Fruit fly (Drosophila melanogaster): ENCODE data around the gene CG5958.
A peak's percentile ranks its signal among the peaks of the same experiment; 100 is the strongest.

Gene CG5958

dm6 chr2L:7426326-7427066 lies 6.8 kb downstream of the CG5958 start, which contains the start of gene muc (continued):
- peak; percentile 59 for TF ChIP-seq CG12769 (tag; optimal IDR thresholded peaks at IDR 0.05)
- TF ChIP-seq CG10209 (GFP tag; optimal IDR thresholded peaks at IDR 0.05) = peak; percentile 7
- TF ChIP-seq CG32532 (GFP tag; IDR thresholded peaks at IDR 0.05) = peak; percentile 70
- TF ChIP-seq Xrp1 (GFP tag; IDR thresholded peaks at IDR 0.05) = peak; percentile 41; the same call in 1 of the 2 replicates
- no peak for TF ChIP-seq ac (GFP tag; optimal IDR thresholded peaks at IDR 0.05)
- TF ChIP-seq CG15479 (GFP tag; optimal IDR thresholded peaks at IDR 0.05) = no peak
- TF ChIP-seq Doc3 (GFP tag; IDR thresholded peaks at IDR 0.05; ENCODE audit: partially characterized antibody) = peak; percentile 58
- peak; percentile 10 for TF ChIP-seq maf-S (GFP tag; optimal IDR thresholded peaks at IDR 0.05)
- TF ChIP-seq slp2 (GFP tag; optimal IDR thresholded peaks at IDR 0.05) = no peak
- TF ChIP-seq D19B (GFP tag; optimal IDR thresholded peaks at IDR 0.05) = peak; percentile 11
- TF ChIP-seq CrebB (tag; optimal IDR thresholded peaks at IDR 0.05) = no peak
- TF ChIP-seq CkIIα-i1 (GFP tag; IDR thresholded peaks at IDR 0.05) = no peak
- no peak for TF ChIP-seq tx (GFP tag; optimal IDR thresholded peaks at IDR 0.05)
- TF ChIP-seq stc (GFP tag; IDR thresholded peaks at IDR 0.05) = no peak
- peak; percentile 40 for TF ChIP-seq Mad (GFP tag; optimal IDR thresholded peaks at IDR 0.05)
- TF ChIP-seq CG12659 (GFP tag; optimal IDR thresholded peaks at IDR 0.05) = peak; percentile 77
- peak; percentile 59 for TF ChIP-seq lilli (GFP tag; optimal IDR thresholded peaks at IDR 0.05)
- TF ChIP-seq CG1792 (GFP tag; optimal IDR thresholded peaks at IDR 0.05) = no peak
- no peak for TF ChIP-seq C15 (GFP tag; IDR thresholded peaks at IDR 0.05)
- TF ChIP-seq nerfin-1 (tag; optimal IDR thresholded peaks at IDR 0.05) = peak; percentile 40
- no peak for TF ChIP-seq CG6683 (GFP tag; optimal IDR thresholded peaks at IDR 0.05)
- peak; percentile 63 for TF ChIP-seq pzg (GFP tag; optimal IDR thresholded peaks at IDR 0.05)
- peak; percentile 46 for TF ChIP-seq Antp (GFP tag; optimal IDR thresholded peaks at IDR 0.05)
- peak; percentile 7 for TF ChIP-seq CG18764 (GFP tag; optimal IDR thresholded peaks at IDR 0.05)
- no peak for TF ChIP-seq CG11093 (GFP tag; IDR thresholded peaks at IDR 0.05)
- TF ChIP-seq CG2129 (GFP tag; IDR thresholded peaks at IDR 0.05; ENCODE audit: partially characterized antibody) = peak; percentile 56
- TF ChIP-seq H2.0 (GFP tag; IDR thresholded peaks at IDR 0.05) = no peak
- no peak for TF ChIP-seq CG8765 (GFP tag; IDR thresholded peaks at IDR 0.05)
- no peak for TF ChIP-seq Ravus (GFP tag; IDR thresholded peaks at IDR 0.05)
- TF ChIP-seq grau (tag; optimal IDR thresholded peaks at IDR 0.05) = peak; percentile 55
- TF ChIP-seq danr (GFP tag; IDR thresholded peaks at IDR 0.05) = no peak
- TF ChIP-seq row (GFP tag; IDR thresholded peaks at IDR 0.05) = peak; percentile 90
- TF ChIP-seq CG2678 (tag; optimal IDR thresholded peaks at IDR 0.05) = peak; percentile 53
- TF ChIP-seq HLH4C (GFP tag; IDR thresholded peaks at IDR 0.05; ENCODE audit: partially characterized antibody) = 0 out of 3 replicates have a peak, but pooled peaks have one; percentile 30
- no peak for TF ChIP-seq CG6175 (GFP tag; IDR thresholded peaks at IDR 0.05)
- TF ChIP-seq CG30431 (GFP tag; optimal IDR thresholded peaks at IDR 0.05) = no peak
- TF ChIP-seq lbe (GFP tag; optimal IDR thresholded peaks at IDR 0.05) = peak; percentile 38
- TF ChIP-seq BEAF-32 (GFP tag; optimal IDR thresholded peaks at IDR 0.05) = peak; percentile 86
- no peak for TF ChIP-seq onecut (GFP tag; IDR thresholded peaks at IDR 0.05)
- no peak for TF ChIP-seq Bteb2 (GFP tag; optimal IDR thresholded peaks at IDR 0.05)
- TF ChIP-seq Med (GFP tag) = peak; percentile 59
- no peak for TF ChIP-seq fru (optimal IDR thresholded peaks at IDR 0.05)
- no peak for TF ChIP-seq CG10959 (GFP tag; IDR thresholded peaks at IDR 0.05)
- TF ChIP-seq Camta (GFP tag; optimal IDR thresholded peaks at IDR 0.05) = peak; percentile 29
- no peak for TF ChIP-seq CG6813 (GFP tag; optimal IDR thresholded peaks at IDR 0.05)
- no peak for TF ChIP-seq CG43689 (GFP tag; IDR thresholded peaks at IDR 0.05)
- TF ChIP-seq CG13775 (GFP tag; optimal IDR thresholded peaks at IDR 0.05) = peak; percentile 54
- TF ChIP-seq peb (GFP tag; IDR thresholded peaks at IDR 0.05) = no peak
- peak; percentile 44 for TF ChIP-seq unpg (GFP tag; optimal IDR thresholded peaks at IDR 0.05)
- peak; percentile 46 for TF ChIP-seq Dref (GFP tag; IDR thresholded peaks at IDR 0.05)
- TF ChIP-seq Tbp (GFP tag; optimal IDR thresholded peaks at IDR 0.05) = no peak
